Worm (Caenorhabditis elegans): ENCODE data around the gene gldi-6.

The gldi-6 gene

ce11 chrII:3446647-3447046 is at the start of gene gldi-6, which contains the start of gene C16C8.20:
TSS of gene gldi-6 (plus strand) at chrII:3446947.
TSS of gene C16C8.20 (plus strand) at chrII:3446947.
- TF ChIP-seq him-1 (tag; optimal IDR thresholded peaks at IDR 0.05): no peak
- TF ChIP-seq W03F9.2 (tag; optimal IDR thresholded peaks at IDR 0.05): no peak
- TF ChIP-seq dao-5 (tag; optimal IDR thresholded peaks at IDR 0.05): no peak

DNA sequence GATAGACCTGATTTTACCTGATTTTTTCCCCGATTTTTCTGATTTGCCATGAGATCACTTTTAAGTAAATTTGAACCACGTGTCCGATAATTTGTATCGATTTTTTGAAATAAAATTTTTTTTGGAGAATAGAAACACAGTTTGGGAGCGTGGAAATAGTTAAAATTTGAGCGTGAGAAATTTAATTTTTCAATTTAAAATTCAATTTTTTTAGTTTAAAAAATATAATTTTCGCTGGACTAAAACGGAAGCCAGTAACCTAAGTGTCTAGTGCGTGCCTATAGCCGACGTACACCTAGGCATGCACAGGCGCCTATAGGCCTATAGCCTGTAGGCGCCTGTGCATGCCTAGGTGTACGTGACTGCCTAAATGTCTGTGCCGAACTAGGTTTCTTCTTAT is 47.5 kb upstream of the gldi-6 start, which contains the start of gene nep-9:
nep-9 (minus strand) TSS at position 101 of the 400 bp plus-strand sequence.
- TF ChIP-seq dao-5 (tag; optimal IDR thresholded peaks at IDR 0.05): no peak
- no peak for TF ChIP-seq him-1 (tag; optimal IDR thresholded peaks at IDR 0.05)
- no peak for TF ChIP-seq W03F9.2 (tag; optimal IDR thresholded peaks at IDR 0.05)

DNA sequence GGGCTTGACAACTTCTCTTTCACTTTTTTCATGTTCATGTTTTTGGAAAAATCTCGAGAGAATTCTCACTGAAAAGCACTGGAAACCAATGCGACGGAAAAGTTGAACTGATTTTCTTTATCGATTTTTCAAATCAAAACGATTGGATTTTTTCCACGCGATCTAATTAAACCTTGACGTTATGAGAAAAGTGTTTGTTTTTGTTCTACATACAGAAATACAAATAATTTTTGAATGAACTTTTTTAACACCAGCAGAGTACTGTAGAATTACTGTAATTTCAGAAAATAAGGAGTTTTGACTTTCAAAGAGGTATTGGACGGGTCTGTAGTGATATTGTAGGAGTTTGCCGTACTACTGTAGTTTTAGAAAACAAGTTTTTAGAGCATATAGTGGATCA is 43.9 kb upstream of the gldi-6 start, which contains the start of gene nep-10:
nep-10 (minus strand) TSS at position 101 of the 400 bp plus-strand sequence.
- TF ChIP-seq dao-5 (tag; optimal IDR thresholded peaks at IDR 0.05) (no peak), W03F9.2 (tag; optimal IDR thresholded peaks at IDR 0.05) (no peak), him-1 (tag; optimal IDR thresholded peaks at IDR 0.05) (no peak)

- TF ChIP-seq dao-5 (tag; optimal IDR thresholded peaks at IDR 0.05) (no peak), W03F9.2 (tag; optimal IDR thresholded peaks at IDR 0.05) (no peak), him-1 (tag; optimal IDR thresholded peaks at IDR 0.05) (no peak)
These were observed 43.2 kb upstream of the gldi-6 start, which contains the start of gene nep-8 for ce11 chrII:3403535-3403934. TSS of gene nep-8 (plus strand) at chrII:3403835.

ce11 chrII:3414383-3414910 is 32.3 kb upstream of the gldi-6 start, which contains the start of the genes F18A12.7 and F18A12.2:
TSS of gene F18A12.7 (minus strand) at chrII:3414483.
TSS of gene F18A12.2 (plus strand) at chrII:3414860.
- TF ChIP-seq W03F9.2 (tag; optimal IDR thresholded peaks at IDR 0.05) (no peak), him-1 (tag; optimal IDR thresholded peaks at IDR 0.05) (no peak), dao-5 (tag; optimal IDR thresholded peaks at IDR 0.05) (no peak)

ce11 chrII:3416528-3416927 is 30.2 kb upstream of the gldi-6 start, which contains the start of gene nep-6:
TSS of gene nep-6 (plus strand) at chrII:3416828.
- no peak for TF ChIP-seq dao-5 (tag; optimal IDR thresholded peaks at IDR 0.05)

- no peak for TF ChIP-seq dao-5 (tag; optimal IDR thresholded peaks at IDR 0.05)
- TF ChIP-seq W03F9.2 (tag; optimal IDR thresholded peaks at IDR 0.05): no peak
- TF ChIP-seq him-1 (tag; optimal IDR thresholded peaks at IDR 0.05): no peak
These were observed 23.8 kb upstream of the gldi-6 start for ce11 chrII:3422938-3423337.

DNA sequence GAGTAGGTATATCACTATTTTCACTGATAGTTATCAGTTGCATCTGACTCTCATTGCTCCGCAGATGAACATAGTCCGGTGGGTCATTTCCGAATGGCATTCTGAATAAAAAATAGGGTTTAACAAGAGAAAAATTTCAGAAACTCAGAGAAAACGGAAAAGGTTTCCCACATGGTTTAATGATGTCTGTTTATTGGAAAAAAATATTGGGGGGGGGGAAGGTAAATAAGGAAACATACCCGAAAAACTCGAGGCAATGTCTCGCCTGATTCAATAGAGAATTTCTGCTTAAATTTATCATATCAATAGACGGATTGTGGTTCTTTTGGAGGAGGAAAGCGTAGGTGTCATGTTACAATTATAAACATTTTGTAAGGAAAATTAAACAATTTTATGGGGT is 21.3 kb upstream of the gldi-6 start, which contains the start of gene nep-11:
nep-11 (minus strand) TSS at position 101 of the 400 bp plus-strand sequence.
- TF ChIP-seq dao-5 (tag; optimal IDR thresholded peaks at IDR 0.05) (no peak), W03F9.2 (tag; optimal IDR thresholded peaks at IDR 0.05) (no peak), him-1 (tag; optimal IDR thresholded peaks at IDR 0.05) (no peak)

DNA sequence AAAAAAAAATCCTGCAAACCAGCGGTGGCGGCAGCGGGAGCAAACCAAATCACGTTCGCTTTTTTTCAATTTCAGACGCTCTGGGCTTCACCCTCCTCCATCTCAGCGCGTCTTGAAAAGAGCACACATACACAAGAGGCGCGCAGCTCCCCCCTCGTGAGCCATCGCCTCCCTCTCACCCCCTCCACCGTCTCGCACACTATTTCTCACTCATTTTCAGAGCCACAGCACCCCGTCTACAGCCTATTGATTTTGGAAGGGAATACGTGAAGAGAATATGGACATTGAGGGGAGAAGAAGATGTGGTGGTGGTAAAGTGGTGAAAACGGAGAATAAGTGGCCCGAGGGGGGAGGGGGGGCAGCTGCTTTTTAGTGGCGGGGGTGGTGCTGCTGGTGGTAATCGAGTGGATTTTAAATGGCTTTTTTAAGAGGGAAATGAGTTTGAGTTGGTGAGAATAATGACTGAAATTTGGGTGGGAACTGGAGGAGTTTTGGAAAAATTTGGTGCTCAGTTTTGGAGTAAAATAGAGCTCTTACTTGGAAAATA is 18.5 kb upstream of the gldi-6 start:
- TF ChIP-seq W03F9.2 (tag; optimal IDR thresholded peaks at IDR 0.05) (no peak), dao-5 (tag; optimal IDR thresholded peaks at IDR 0.05) (no peak), him-1 (tag; optimal IDR thresholded peaks at IDR 0.05) (peak; percentile 84)

DNA sequence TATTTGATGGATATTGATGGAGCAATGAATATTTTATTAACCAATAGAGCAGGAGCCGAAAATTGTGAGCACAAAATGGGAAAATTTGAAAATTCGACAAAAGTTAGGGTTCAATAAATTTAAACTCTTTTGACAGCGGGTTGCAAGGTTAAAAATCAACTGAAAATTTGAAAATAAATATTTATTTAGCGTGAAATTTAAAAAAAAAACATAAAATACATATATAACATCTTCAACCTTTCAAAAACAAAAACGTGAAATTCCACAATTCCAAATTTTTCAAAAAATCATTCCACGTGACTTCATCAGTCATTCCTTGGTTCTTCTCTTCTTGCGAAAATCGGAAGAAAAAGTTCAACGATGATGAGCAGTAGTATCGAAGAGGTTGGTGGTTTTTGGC is 17.3 kb upstream of the gldi-6 start, which contains the start of gene C16C8.18:
C16C8.18 (plus strand) TSS at position 301 of the 400 bp plus-strand sequence.
- TF ChIP-seq him-1 (tag; optimal IDR thresholded peaks at IDR 0.05) (no peak), W03F9.2 (tag; optimal IDR thresholded peaks at IDR 0.05) (no peak), dao-5 (tag; optimal IDR thresholded peaks at IDR 0.05) (no peak)

DNA sequence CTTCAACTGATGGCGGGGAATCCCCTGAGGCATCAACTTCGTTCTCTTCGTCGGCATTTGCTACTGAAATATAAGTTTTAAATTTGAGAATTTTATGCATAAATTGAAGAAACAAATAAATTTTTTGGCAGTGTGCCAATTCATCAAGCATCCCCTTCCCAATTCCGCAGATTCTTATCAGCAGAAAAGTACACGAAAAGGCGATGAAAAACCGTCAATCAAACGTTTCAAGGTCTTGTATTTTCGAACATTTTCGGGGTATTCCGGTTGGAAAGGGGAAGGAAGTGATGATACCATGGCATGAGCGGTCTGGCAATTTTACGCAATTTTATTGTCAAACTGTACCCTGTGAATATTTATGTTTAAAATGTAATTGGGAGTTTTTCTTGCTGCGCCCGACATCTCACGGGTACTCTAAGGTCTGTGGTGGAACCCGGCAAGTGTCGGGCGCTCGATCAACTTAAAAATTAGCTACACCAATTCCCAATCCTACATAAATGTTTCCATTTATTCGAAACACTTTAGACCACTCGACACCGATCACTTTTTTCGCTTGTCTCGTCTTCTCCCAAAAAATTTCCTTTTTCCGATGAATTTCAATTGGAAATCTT is 11.7 kb upstream of the gldi-6 start:
- TF ChIP-seq dao-5 (tag; optimal IDR thresholded peaks at IDR 0.05) (no peak), him-1 (tag; optimal IDR thresholded peaks at IDR 0.05) (no peak), W03F9.2 (tag; optimal IDR thresholded peaks at IDR 0.05) (no peak)

DNA sequence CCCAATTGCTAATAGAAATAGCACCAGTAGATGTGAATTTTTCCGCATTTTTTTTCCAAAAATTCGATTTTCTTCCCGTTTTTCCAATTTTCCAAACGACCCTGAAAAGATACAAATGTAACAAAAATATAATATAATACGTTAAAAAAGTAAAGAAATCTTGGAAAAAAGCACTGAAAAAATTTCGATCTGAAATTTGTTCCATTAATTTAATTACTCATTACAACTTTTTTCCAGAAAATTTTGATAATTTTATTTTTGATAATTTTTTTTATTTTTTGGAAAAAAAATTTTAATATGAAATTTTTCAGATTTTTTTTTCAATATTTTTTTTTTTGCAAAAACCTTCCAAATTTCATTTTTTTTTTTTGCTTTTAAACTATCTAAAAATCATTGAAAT is 10.3 kb upstream of the gldi-6 start, which contains the start of gene skpo-2:
skpo-2 (minus strand) TSS at position 101 of the 400 bp plus-strand sequence.
- no peak for TF ChIP-seq him-1 (tag; optimal IDR thresholded peaks at IDR 0.05)
- TF ChIP-seq W03F9.2 (tag; optimal IDR thresholded peaks at IDR 0.05): no peak
- TF ChIP-seq dao-5 (tag; optimal IDR thresholded peaks at IDR 0.05): no peak

ce11 chrII:3437393-3437792 is 9.4 kb upstream of the gldi-6 start:
- TF ChIP-seq dao-5 (tag; optimal IDR thresholded peaks at IDR 0.05): no peak
- TF ChIP-seq W03F9.2 (tag; optimal IDR thresholded peaks at IDR 0.05): no peak
- no peak for TF ChIP-seq him-1 (tag; optimal IDR thresholded peaks at IDR 0.05)

- TF ChIP-seq dao-5 (tag; optimal IDR thresholded peaks at IDR 0.05) (no peak), him-1 (tag; optimal IDR thresholded peaks at IDR 0.05) (no peak), W03F9.2 (tag; optimal IDR thresholded peaks at IDR 0.05) (no peak)
These were observed 8.5 kb upstream of the gldi-6 start for ce11 chrII:3438280-3438679.
